Worm (Caenorhabditis elegans): ENCODE data around the gene C05G5.3.

The C05G5.3 gene

DNA sequence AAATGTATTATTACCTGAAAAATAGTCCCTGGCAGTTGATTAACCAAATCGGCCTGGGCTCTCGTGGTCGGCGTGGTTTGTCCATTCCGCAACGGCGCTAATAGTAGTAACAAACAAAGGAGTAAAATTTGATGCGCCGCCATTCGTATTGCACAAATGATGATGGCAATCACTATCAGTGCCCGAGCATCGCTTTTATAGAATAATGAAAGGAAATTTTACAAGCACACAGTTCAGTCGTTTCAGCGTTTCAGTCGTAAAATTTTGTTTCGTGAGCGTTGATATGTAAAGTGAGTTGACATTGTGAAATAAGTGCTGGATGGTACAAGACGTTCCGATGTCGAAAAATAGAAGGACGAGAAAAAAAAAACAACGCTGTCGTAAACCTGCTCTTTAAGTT lies 19.9 kb upstream of the C05G5.3 start, which contains the start of gene Y16B4A.2:
Gene Y16B4A.2 (minus strand): TSS at position 170 of the 400 bp plus-strand sequence.
- TF ChIP-seq unc-62 (GFP tag; optimal IDR thresholded peaks at IDR 0.05), result no peak

DNA sequence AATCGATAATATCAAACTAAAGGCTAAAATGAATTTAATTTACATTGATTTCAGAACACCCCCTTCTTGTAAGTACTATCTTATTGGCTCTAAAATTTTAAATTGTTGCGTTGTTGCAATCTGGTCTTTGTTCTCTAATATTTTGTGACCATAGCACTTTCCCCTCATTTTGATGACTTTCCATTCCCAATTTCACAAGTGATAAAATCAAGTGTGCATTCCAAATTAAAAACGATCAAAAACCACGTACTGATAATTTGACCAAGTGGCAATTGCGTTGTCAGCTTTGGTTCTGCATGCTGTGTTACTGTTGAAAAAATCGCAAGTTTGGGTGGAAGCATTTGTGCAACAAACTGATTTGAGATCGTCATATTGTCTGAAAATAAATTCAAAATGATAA lies 18.5 kb upstream of the C05G5.3 start:
- no peak for TF ChIP-seq unc-62 (GFP tag; optimal IDR thresholded peaks at IDR 0.05)

DNA sequence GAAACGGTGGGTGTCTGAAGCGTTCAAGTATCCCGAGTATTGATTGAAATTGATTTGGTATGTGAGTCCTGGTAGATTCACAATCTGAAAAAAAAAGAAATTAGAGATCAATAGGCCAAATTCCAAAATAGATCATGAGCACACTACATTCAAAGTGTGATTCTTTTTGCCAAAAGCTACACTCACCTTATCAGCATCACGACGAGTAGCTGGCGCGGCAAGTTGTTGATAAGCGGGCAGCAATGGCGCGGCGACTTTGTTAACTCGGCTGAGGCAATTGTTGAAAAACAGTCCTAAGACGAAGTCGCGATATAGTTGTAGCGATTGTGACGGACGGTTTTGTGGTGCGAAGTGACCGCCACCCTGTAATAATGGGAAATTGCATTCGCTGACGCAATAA lies 17.2 kb upstream of the C05G5.3 start:
- no peak for TF ChIP-seq unc-62 (GFP tag; optimal IDR thresholded peaks at IDR 0.05)

DNA sequence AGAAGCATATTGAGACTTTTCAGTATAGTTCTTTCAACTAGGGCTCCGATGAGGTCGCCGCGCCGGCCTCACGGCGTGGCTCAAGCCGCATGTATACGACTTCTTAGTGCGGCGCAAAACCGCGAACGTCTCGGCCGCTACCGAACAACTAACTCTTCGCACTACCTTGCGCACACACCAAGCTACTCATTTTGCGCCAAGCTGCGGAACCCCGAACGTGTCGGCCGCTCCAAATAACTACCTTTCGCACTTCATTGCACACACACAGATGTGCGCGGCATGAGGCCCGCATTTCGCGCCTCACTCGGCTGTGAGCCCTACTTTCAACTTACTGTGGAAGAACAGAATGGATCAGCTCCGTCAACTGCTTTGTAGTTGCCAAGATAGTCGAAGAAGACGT lies 16.0 kb upstream of the C05G5.3 start:
- no peak for TF ChIP-seq unc-62 (GFP tag; optimal IDR thresholded peaks at IDR 0.05)

DNA sequence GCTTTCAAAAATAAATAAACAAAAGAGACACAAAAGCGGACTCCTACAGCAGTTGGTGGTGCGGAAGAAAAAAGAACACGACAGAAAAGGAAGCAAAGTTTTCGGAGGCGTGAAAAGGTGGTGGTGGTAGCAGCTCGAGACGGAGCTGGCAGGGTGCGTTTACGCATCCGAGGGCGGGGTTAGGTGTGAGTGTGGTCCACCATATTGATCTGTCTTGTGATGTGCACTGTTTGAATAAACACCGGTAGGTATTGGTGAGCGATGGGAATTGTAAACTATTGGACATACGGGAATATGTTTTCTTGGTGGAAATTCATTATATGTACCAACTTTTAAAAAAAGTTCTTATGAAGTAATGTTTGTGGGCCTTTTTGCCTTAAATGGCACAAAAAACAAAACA lies 9.2 kb upstream of the C05G5.3 start, which contains the start of gene C05G5.5:
Gene C05G5.5 (minus strand): TSS at position 101 of the 400 bp plus-strand sequence.
- TF ChIP-seq unc-62 (GFP tag; optimal IDR thresholded peaks at IDR 0.05), result no peak

DNA sequence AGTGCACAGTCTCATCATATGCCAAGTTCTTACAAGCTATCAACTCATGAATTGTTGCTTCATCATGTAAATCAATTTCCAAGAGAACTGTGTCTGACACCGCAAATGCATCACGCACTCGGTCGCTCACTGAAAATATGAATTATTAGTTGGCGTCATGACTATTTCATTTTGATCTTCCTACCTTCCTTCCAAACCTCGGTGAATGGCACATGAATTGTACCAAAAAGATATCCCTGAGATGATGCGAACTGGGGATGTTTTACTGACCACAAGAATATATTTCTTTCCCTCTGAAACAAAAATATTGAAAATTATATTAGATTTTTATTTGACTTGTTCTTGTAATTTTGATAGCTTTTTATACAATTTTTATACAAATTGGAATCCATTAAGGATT lies 8.4 kb upstream of the C05G5.3 start:
- TF ChIP-seq unc-62 (GFP tag; optimal IDR thresholded peaks at IDR 0.05), result no peak

DNA sequence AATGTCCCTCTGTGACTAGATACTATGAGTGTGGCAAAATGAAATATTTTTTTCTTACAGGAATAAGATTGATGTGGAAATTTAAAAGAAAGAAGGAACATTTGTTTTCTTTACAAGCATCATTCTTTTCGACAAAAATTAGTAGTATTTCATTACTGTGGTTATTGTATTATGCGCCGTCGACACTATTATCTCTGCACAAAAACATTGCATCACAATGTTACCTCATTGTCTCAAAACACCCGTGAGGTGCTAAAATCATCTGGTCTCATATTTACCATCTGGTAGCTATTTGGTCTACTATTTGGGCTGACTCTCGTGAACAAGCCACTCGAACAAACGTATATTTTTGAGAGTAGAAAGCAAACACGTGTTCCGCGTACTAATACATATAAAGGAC lies 7.7 kb upstream of the C05G5.3 start:
- no peak for TF ChIP-seq unc-62 (GFP tag; optimal IDR thresholded peaks at IDR 0.05)

DNA sequence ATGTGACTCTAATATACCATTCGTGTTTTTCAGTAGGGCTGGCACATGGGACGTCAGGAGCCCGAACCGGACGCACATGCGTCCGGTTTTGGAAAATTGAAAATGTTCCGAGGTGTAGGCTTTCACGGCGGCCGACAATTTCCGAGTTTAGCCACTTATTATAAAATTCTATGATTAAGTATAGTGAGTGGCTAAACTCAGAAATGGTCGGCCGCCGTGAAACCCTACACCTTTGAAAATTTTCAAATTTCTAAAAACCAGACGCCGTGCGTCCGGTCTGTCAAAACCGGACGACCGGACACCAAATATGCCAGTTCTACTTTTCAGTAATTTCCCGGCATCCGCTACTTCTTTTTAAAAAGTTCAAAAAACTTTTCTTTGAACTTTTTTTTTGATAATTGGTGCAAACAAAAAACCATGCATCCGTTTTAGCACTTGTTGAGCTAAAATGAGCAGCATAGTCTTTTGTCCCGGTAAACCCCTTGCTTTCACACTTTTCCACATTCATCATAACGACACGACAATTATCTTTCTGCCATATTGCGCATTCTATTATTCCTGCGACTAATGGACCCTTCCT lies 5.9 kb upstream of the C05G5.3 start:
- no peak for TF ChIP-seq unc-62 (GFP tag; optimal IDR thresholded peaks at IDR 0.05)

DNA sequence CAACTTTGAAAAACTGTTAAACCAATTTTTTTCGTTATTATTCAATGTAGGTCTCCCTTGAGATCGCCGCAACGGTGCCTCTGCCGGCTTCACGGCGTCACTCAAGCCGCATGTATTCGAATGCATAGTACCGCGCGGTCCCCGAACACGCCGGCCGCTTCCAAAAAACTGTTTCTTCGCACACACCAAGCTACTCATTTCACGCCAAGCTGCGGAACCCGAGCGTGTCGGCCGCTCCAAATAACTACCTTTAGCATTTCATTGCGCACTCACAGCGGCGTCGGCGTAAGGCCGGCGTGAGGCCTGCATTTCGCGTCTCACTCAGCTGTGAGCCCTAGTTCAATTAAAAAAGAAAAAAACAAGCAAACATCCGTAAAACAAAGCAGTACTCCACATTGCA lies 4.8 kb upstream of the C05G5.3 start:
- TF ChIP-seq unc-62 (GFP tag; optimal IDR thresholded peaks at IDR 0.05), result no peak

DNA sequence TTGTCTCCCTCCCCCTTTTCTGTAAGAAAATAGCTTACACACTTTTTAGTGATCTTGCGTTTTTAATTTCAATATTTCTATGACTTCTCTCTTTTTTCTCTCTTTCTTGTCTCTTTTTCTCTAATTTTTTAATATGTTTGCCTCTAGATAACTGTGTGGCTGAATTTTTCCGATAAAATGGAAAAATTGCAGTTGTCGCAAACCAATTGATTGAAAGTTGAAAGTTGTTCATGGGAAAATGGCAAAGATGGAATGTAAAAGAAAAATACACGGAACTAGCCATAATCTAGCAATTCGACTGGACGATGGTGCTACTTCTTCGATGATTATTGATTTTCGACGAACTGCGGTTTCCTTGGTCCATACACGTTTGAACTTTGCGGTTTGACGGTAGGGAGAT lies 4.0 kb upstream of the C05G5.3 start:
- no peak for TF ChIP-seq unc-62 (GFP tag; optimal IDR thresholded peaks at IDR 0.05)

DNA sequence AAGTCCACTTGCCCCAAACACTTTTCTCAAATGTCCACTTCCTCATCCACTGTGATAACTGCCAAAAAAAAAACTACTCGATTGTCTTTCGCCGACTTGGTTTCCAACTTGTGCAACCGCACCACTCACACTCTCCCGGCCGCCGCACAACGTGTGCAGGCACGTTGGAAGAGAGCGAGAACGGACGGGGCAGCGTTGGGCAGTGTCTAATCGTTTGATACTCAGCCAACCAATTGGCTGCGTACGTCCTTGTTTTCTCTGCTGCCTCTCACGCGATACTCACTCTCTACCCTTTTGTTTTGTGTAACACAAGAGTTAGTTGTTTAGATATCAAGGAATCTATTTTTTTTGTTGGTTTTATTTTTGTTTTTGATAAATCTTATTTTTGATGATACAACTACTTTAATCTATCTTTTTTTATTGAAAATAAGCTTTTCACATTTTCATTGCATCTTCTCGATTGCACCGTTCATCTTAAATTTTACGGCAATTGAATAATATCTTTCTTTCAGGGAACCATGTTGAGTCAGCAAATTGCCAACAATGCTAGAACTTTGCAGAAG lies 1.8 kb upstream of the C05G5.3 start, which contains the start of gene sucl-1:
Gene sucl-1 (plus strand): TSS at position 513 of the 563 bp plus-strand sequence.
- TF ChIP-seq unc-62 (GFP tag; optimal IDR thresholded peaks at IDR 0.05), result no peak

DNA sequence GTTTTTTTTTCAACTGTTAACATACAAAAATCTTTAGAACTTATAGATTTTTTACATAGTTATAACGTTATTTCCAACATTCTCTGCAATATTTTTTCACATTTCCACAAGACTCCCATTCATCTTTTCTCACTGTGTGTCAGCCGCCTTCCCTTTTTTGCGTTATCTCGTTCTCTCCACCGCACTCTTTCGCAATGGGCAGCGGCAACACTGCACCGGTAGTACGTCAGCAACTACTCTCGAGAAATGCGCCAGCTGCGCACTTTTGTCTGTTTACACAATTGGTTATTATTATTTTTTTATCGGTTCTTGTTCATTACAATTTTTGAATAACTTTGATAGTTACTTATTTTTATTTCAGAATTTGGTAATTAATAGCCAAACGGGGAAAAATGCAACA lies 4.9 kb downstream of the C05G5.3 start, which contains the start of gene C05G5.2:
Gene C05G5.2 (plus strand): TSS at position 356 of the 400 bp plus-strand sequence.
- TF ChIP-seq unc-62 (GFP tag; optimal IDR thresholded peaks at IDR 0.05), result no peak

DNA sequence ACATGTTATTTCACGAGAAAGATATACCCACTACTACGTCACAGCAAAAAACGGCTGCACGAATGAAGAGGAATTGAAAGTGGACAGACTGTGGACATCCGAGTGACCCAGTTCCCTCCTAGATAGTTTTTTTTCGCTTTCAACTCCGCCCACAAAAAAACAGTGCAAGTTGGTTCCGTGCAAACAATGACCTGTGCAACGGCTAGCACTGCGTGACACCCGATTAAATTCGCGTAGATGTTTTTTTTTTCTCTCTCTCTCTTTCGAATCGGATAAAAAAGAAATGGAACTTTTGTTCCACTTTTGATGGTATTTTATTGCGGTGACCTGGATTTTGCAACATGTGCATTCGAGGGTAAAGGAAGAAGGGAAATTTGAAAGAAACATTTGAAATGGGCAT lies 6.6 kb downstream of the C05G5.3 start:
- TF ChIP-seq unc-62 (GFP tag; optimal IDR thresholded peaks at IDR 0.05), result no peak

DNA sequence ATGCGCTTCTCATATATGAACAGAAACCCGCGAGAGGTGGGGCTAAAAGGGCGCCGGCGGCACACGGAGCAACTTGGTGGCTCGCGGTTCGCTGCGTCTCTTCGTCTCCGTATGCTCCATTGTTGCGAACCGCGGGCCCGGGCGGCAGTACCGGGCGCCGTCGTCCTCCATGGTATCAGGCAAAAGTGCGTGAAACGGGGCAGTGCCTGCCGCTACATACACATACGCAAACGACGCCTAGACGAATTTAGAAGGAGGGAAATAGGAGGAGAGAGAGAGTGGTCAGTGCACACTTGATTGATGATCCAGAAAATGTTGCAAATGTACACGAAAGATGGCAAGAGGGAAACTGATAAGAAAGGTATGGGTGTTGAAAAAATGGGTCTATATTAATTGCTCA lies 7.3 kb downstream of the C05G5.3 start:
- TF ChIP-seq unc-62 (GFP tag; optimal IDR thresholded peaks at IDR 0.05), result no peak

DNA sequence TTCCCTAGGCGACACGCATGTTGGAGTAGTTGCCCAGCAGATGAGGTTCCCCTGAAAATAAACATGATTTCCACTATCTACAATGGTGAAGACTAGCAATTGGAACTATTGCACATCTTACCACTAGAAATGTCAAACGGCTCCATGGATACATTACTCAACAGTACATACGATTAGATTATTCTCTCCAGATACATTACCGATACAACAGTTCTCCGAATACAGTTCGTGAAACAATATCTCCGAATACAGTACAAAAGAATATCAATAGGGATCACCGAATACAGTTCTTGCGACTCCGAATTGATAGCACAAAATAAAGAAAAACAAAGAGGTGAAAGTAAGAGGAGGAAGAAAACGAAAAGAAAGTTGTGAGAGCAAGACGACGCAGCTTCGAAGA lies 8.0 kb downstream of the C05G5.3 start, which contains the start of gene C05G5.7:
Gene C05G5.7 (minus strand): TSS at position 1 of the 400 bp plus-strand sequence.
- no peak for TF ChIP-seq unc-62 (GFP tag; optimal IDR thresholded peaks at IDR 0.05)

DNA sequence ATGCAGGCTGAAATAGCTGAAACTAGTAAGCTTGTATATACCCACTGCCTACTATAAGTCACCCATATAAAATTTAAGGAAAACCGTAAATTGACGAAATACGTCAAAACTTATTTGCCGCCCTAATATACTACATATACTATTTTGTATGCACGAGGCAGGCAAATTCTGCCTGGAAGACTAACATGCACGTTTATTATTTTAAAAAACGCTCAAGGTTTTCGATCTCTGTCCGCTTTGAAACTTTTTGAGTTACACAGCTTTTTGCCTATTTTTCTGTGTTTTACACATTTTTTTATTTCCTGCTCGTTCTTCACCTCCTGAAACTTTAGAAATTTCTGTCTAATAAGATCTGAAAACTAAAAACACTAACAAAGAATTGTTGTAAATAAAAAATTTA lies 8.6 kb downstream of the C05G5.3 start:
- no peak for TF ChIP-seq unc-62 (GFP tag; optimal IDR thresholded peaks at IDR 0.05)

DNA sequence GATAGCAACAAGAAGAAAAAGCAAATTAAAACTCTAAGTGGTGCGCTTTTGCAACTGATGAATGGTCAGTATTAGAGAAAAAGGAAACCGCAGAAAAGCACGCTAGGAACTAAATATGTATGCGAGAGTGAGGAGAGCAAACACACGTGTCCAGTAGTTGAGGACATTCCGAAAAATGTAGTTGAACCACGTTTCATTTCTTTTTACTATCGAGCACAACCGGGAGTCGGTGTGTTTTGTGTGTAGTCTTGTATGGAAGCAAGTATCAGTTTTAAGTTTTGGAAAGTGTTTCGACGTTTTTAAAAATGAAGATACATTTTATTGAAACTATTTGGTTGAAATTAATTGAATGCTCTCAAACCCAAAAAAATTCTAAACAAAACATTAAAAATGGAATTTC lies 11.8 kb downstream of the C05G5.3 start, which contains the start of gene C05G5.1:
Gene C05G5.1 (minus strand): TSS at position 101 of the 400 bp plus-strand sequence.
- no peak for TF ChIP-seq unc-62 (GFP tag; optimal IDR thresholded peaks at IDR 0.05)

All from whole organism, dauer.